Worm (Caenorhabditis elegans): ENCODE data around the gene zip-2.

zip-2 gene

DNA sequence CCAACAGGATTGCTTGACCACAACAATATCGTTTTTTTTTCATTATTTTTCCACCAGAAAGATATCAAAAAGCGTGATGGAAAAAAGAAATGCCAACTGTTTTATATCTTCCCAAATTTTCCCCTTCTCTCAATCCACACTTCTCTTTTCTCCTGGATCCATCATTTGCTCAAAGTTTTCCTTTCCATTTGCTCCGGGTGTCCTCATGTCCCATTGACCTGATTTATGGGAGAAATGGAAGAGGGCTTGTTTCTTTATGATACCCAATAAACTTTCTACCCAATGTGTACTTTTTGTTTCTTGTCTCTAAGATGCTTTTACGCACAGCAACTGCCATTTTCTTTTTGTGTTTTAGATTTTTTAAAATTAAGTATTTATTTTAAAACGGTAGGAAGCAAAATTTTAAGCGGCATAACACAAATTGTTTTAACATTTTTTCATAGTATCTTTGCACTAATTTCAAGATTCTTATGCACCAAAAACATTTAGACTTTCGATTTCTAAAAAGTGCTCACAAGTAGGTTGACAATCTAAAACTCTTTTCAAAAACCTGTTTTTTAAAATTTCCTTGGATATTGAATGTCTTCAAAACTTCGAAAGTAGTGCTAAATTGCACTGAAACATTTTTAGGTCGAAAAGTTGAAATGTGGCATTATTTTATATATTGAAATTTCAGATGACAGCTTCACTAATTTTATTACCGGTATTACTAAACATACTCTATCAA is 10.1 kb upstream of the zip-2 start, which contains the start of gene clec-149:
Gene clec-149 (plus strand): TSS at position 677 of the 727 bp plus-strand sequence.
- TF ChIP-seq Y95B8A.8 (GFP tag; IDR thresholded peaks at IDR 0.05) = no peak
- TF ChIP-seq C06A6.2 (GFP tag; conservative IDR thresholded peaks at IDR 0.05) = no peak
- no peak for TF ChIP-seq F52B5.7 (tag; optimal IDR thresholded peaks at IDR 0.05)
- no peak for TF ChIP-seq let-607 (tag; optimal IDR thresholded peaks at IDR 0.05)

DNA sequence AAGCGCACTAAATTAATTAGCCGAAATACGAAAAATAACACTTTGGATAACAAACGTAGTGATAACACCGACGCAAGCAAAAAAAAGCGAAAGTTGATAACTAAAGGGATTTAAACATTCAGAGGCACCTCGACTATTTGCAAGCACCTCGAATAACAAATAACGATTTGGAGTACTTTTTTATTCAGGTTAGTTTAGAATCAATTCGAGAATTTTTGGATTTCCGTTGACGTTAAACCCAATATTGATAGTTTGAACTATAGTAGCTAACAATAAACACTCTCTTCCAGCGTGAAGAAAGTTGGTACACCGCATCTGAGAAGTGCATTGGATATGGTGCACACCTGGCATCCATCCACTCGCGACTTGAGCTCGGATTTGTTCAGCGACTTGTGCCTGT is 7.5 kb upstream of the zip-2 start:
- TF ChIP-seq F33H1.4 (GFP tag; IDR thresholded peaks at IDR 0.05) = no peak
- no peak for TF ChIP-seq mxl-1 (tag; optimal IDR thresholded peaks at IDR 0.05)
- no peak for TF ChIP-seq bed-1 (GFP tag; IDR thresholded peaks at IDR 0.05)
- no peak for TF ChIP-seq ztf-3 (GFP tag; optimal IDR thresholded peaks at IDR 0.05)

- TF ChIP-seq cebp-2 (GFP tag; IDR thresholded peaks at IDR 0.05) (no peak), nhr-80 (tag; optimal IDR thresholded peaks at IDR 0.05) (peak; percentile 20), nfya-1 (tag; optimal IDR thresholded peaks at IDR 0.05; ENCODE audit: borderline replicate concordance, insufficient read depth) (no peak), ccch-3 (GFP tag; optimal IDR thresholded peaks at IDR 0.05) (no peak), B0336.3 (GFP tag; IDR thresholded peaks at IDR 0.05) (0 out of 2 replicates have a peak, but pooled peaks have one; percentile 13), F37B4.10 (GFP tag; IDR thresholded peaks at IDR 0.05) (no peak), B0261.1 (tag; optimal IDR thresholded peaks at IDR 0.05) (no peak), nfya-2 (GFP tag; IDR thresholded peaks at IDR 0.05) (no peak), cebp-1 (GFP tag; IDR thresholded peaks at IDR 0.05) (no peak), cebp-1 (tag; optimal IDR thresholded peaks at IDR 0.05) (peak; percentile 7), unc-130 (GFP tag; optimal IDR thresholded peaks at IDR 0.05) (no peak), pbrm-1 (GFP tag; IDR thresholded peaks at IDR 0.05) (no peak), snpc-1.1 (tag; optimal IDR thresholded peaks at IDR 0.05; ENCODE audit: insufficient read depth) (no peak), C17E4.6 (GFP tag; IDR thresholded peaks at IDR 0.05) (no peak)
These were observed 821 bp upstream of the zip-2 start, which contains the start of gene ceeh-1 for ce11 chrIII:831961-832360. ceeh-1 (minus strand) TSS chrIII:832277.

ce11 chrIII:833711-834442 is 1.1 kb downstream of the zip-2 start:
- TF ChIP-seq attf-3 (GFP tag; conservative IDR thresholded peaks at IDR 0.05) = peak; percentile 47; the same call in 1 of the 2 replicates
- TF ChIP-seq ztf-18 (tag; optimal IDR thresholded peaks at IDR 0.05) = peak; percentile 33
- no peak for TF ChIP-seq lag-1 (GFP tag; IDR thresholded peaks at IDR 0.05)
- TF ChIP-seq atf-7 (tag; optimal IDR thresholded peaks at IDR 0.05) = peak; percentile 98
- TF ChIP-seq die-1 (tag; optimal IDR thresholded peaks at IDR 0.05) = peak; percentile 35
- peak; percentile 4 for TF ChIP-seq F52B5.7 (tag; optimal IDR thresholded peaks at IDR 0.05)
- TF ChIP-seq ekl-4 (GFP tag; IDR thresholded peaks at IDR 0.05) = peak; percentile 81
- no peak for TF ChIP-seq lsl-1 (GFP tag; optimal IDR thresholded peaks at IDR 0.05)
- no peak for TF ChIP-seq F57C9.4 (tag; optimal IDR thresholded peaks at IDR 0.05)
- peak; percentile 61; the same call in 1 of the 2 replicates for TF ChIP-seq B0336.3 (GFP tag; IDR thresholded peaks at IDR 0.05)
- 0 out of 2 replicates have a peak, but pooled peaks have one; percentile 32 for TF ChIP-seq rcor-1 (GFP tag; IDR thresholded peaks at IDR 0.05)
- no peak for TF ChIP-seq B0019.2 (GFP tag; conservative IDR thresholded peaks at IDR 0.05)
- TF ChIP-seq lin-35 (GFP tag; optimal IDR thresholded peaks at IDR 0.05) = no peak
- peak; percentile 53 for TF ChIP-seq tbp1 (GFP tag; optimal IDR thresholded peaks at IDR 0.05)
- peak; percentile 86 for TF ChIP-seq K12H6.12 (tag; optimal IDR thresholded peaks at IDR 0.05)
- peak; percentile 82; the same call in 1 of the 2 replicates for TF ChIP-seq let-526 (GFP tag; IDR thresholded peaks at IDR 0.05)
- TF ChIP-seq K11D2.4 (GFP tag; IDR thresholded peaks at IDR 0.05) = peak; percentile 79
- TF ChIP-seq chd-7 (tag; optimal IDR thresholded peaks at IDR 0.05) = peak; percentile 85
- peak; percentile 40 for TF ChIP-seq F23B12.7 (tag; optimal IDR thresholded peaks at IDR 0.05; ENCODE audit: insufficient read depth)
- TF ChIP-seq somi-1 (GFP tag; optimal IDR thresholded peaks at IDR 0.05) = peak; percentile 68
- peak; percentile 88 for TF ChIP-seq attf-5 (GFP tag; optimal IDR thresholded peaks at IDR 0.05)
- no peak for TF ChIP-seq aptf-2 (GFP tag; conservative IDR thresholded peaks at IDR 0.05)

All from whole organism, young adult.